Worm (Caenorhabditis elegans) whole organism, late embryonic: ENCODE results near the gene col-150.

ENCODE experiments used
- K09A11.1 ChIP-seq: sonication (generic microtip); optimal IDR thresholded peaks from 2 replicates; lab custom pipeline; 2017; ENCODE audit warnings: antibody characterized with exemption, mild to moderate bottlenecking, missing genetic modification characterization, missing compliant biosample characterization; ENCODE audit not compliant: insufficient read depth
- pha-2 ChIP-seq: sonication (generic microtip); optimal IDR thresholded peaks from 2 replicates; lab custom pipeline; 2017; ENCODE audit warnings: mild to moderate bottlenecking, missing genetic modification characterization, missing compliant biosample characterization

DNA sequence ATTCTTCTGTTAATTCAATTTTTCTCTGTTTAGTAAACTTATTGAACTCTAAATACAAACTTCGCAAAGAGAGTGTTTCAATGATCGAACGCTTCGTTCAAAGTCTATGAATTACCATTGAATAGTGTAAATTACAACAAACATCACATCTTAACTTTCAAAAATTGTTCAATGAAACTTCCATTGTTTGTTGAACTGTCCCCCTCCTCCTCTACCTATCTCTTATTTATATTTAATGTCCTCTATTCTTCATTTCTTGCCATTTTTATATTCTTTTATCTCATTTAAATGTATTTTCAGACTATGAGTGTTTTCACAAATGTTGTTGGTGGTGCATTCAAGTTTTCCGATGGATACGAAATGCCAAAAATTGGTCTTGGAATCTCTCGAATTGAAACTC is 44.8 kb upstream of the col-150 start, which contains the start of gene K07C5.2:
- TF ChIP-seq K09A11.1 (no peak), pha-2 (tag; lab: Kevin White, UChicago) (no peak)
